Fruit fly (Drosophila melanogaster) whole organism: Measurements from ENCODE around the gene ppk15.

ENCODE experiments used
- CG8478 ChIP-seq: fragments of >200 bp; optimal IDR thresholded peaks from 2 replicates; lab custom pipeline; 2018; ENCODE audit warnings: inconsistent platforms
- Dll ChIP-seq: fragments of >200 bp; optimal IDR thresholded peaks from 2 replicates; lab custom pipeline; 2017
- EcR ChIP-seq, 2 experiments: fragments of >200 bp; optimal IDR thresholded peaks; 2 replicates each; lab custom pipeline; 2017; ENCODE audit warnings: missing biosample characterization in 2 of 2, missing genetic modification characterization in 2 of 2, missing genetic modification reagents in 2 of 2
- psq ChIP-seq: fragments of >200 bp; optimal IDR thresholded peaks from 2 replicates; lab custom pipeline; 2017
- usp ChIP-seq: fragments of >200 bp; optimal IDR thresholded peaks from 2 replicates; lab custom pipeline; 2017; ENCODE audit warnings: missing biosample characterization, missing genetic modification characterization, mixed read lengths

DNA sequence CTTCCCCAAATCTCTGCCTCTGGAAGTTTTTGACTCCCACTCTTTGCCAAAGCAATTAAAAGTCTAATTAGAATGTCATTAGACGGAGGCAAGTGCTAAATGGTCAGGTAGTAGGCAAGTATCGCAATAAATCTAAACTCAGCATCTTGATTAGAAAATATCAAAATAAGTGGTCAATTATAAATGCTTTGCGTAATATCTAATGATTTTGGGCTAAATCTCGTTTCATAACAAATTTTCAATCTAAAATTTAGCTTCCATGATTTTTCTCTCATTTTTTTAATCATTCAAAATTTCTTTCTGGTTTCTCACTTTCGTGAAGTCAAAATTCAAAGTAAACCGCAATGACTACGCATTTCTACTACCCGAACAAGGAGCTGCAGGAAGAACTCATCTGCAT, 10.3 kb upstream of the ppk15 start, which contains the start of gene Ald2:
- TF ChIP-seq psq (lab: Kevin White, UChicago) (no peak), Dll (lab: Kevin White, UChicago) (no peak), CG8478 (no peak), usp (GFP tag; lab: Kevin White, UChicago) (no peak), EcR (GFP tag; optimal IDR thresholded peaks at IDR 0.05; lab: Kevin White, UChicago) (no peak)
